Worm (Caenorhabditis elegans) whole organism, early embryonic: ENCODE results near the gene his-60.

Source experiments
- F13C5.2 ChIP-seq: sonication (generic microtip); optimal IDR thresholded peaks from 2 replicates; lab custom pipeline; 2017; ENCODE audit warnings: mild to moderate bottlenecking, missing genetic modification characterization, inconsistent platforms, missing compliant biosample characterization
- aly-1 ChIP-seq: sonication (generic microtip); optimal IDR thresholded peaks from 2 replicates; lab custom pipeline; 2016; ENCODE audit warnings: missing genetic modification characterization, missing compliant biosample characterization
- ama-1 ChIP-seq: fragments of 150-350 bp; optimal IDR thresholded peaks from 2 replicates; lab custom pipeline; 2014
- ceh-13 ChIP-seq: fragments of 200-800 bp; sonication (Bioruptor generic); optimal IDR thresholded peaks from 2 replicates; lab custom pipeline; 2018; ENCODE audit warnings: mild to moderate bottlenecking, missing genetic modification characterization, missing compliant biosample characterization
- ceh-36 ChIP-seq: sonication (generic microtip); optimal IDR thresholded peaks from 2 replicates; lab custom pipeline; 2016; ENCODE audit warnings: missing genetic modification characterization, inconsistent platforms, missing compliant biosample characterization
- ets-7 ChIP-seq: sonication (generic microtip); optimal IDR thresholded peaks from 2 replicates; lab custom pipeline; 2016; ENCODE audit warnings: missing genotype, missing genetic modification characterization, missing compliant biosample characterization
- flt-1 ChIP-seq: fragments of 200-800 bp; sonication (Bioruptor generic); IDR thresholded peaks from 2 replicates; pipeline ENCODE4 v1.3.6; 2022; ENCODE audit warnings: missing genetic modification characterization, missing compliant biosample characterization
- hmbx-1 ChIP-seq: sonication (generic microtip); optimal IDR thresholded peaks from 2 replicates; lab custom pipeline; 2016; ENCODE audit warnings: mild to moderate bottlenecking, missing genetic modification characterization, missing compliant biosample characterization
- hmg-4 ChIP-seq: fragments of 200-800 bp; sonication (Bioruptor generic); optimal IDR thresholded peaks from 2 replicates; lab custom pipeline; 2018; ENCODE audit warnings: mild to moderate bottlenecking, missing genetic modification characterization, missing compliant biosample characterization
- hnd-1 ChIP-seq: sonication (generic microtip); optimal IDR thresholded peaks from 2 replicates; lab custom pipeline; 2016; ENCODE audit warnings: missing genetic modification characterization, missing compliant biosample characterization
- pes-1 ChIP-seq: fragments of 200-800 bp; sonication (Bioruptor generic); IDR thresholded peaks from 2 replicates; pipeline ENCODE4 v1.3.6; 2022; ENCODE audit warnings: missing genetic modification reagents, missing genetic modification characterization, missing compliant biosample characterization
- tbx-11 ChIP-seq: fragments of 200-800 bp; sonication (Bioruptor generic); IDR thresholded peaks from 2 replicates; pipeline ENCODE4 v1.3.6; 2022; ENCODE audit warnings: missing genetic modification characterization, missing compliant biosample characterization
- tbx-37 ChIP-seq: fragments of 200-800 bp; sonication (Bioruptor generic); conservative IDR thresholded peaks from 2 replicates; pipeline ENCODE4 v1.3.6; 2022; ENCODE audit warnings: missing genetic modification reagents, missing genetic modification characterization, missing compliant biosample characterization
- tra-4 ChIP-seq: sonication (generic microtip); optimal IDR thresholded peaks from 2 replicates; lab custom pipeline; 2017; ENCODE audit warnings: missing genetic modification characterization, missing compliant biosample characterization

- no peak for TF ChIP-seq ama-1
- TF ChIP-seq F13C5.2 (tag; lab: Kevin White, UChicago) = no peak
- no peak for TF ChIP-seq tbx-11 (GFP tag; lab: Robert Waterston, UW)
- TF ChIP-seq hnd-1 (tag; lab: Kevin White, UChicago) = no peak
- TF ChIP-seq hmg-4 (GFP tag; lab: Kevin White, UChicago) = no peak
- no peak for TF ChIP-seq ceh-36 (tag; lab: Kevin White, UChicago)
- no peak for TF ChIP-seq flt-1 (GFP tag; lab: Robert Waterston, UW)
- no peak for TF ChIP-seq tra-4 (tag; lab: Kevin White, UChicago)
- TF ChIP-seq ets-7 (tag; lab: Kevin White, UChicago) = no peak
- no peak for TF ChIP-seq pes-1 (GFP tag; lab: Robert Waterston, UW)
- TF ChIP-seq tbx-37 = no peak
- no peak for TF ChIP-seq aly-1
- no peak for TF ChIP-seq ceh-13 (GFP tag; lab: Kevin White, UChicago)
- no peak for TF ChIP-seq hmbx-1
These were observed 19.2 kb downstream of the his-60 start for ce11 chrIV:7468638-7469037.
